Fruit fly (Drosophila melanogaster) whole organism, embryonic: Measurements from ENCODE around the gene foi.

Source experiments
- Bgb ChIP-seq: fragments of 200-800 bp; sonication (Bioruptor generic); IDR thresholded peaks from 2 replicates; pipeline ENCODE4 v1.3.6; 2022; ENCODE audit warnings: missing biosample characterization, missing genetic modification characterization; ENCODE audit not compliant: partially characterized antibody
- CG12299 ChIP-seq: fragments of 200-800 bp; sonication (Bioruptor generic); optimal IDR thresholded peaks from 2 replicates; lab custom pipeline; 2018; ENCODE audit warnings: missing biosample characterization, mild to moderate bottlenecking, missing genetic modification characterization
- CG17568 ChIP-seq: fragments of 200-800 bp; sonication (Bioruptor generic); optimal IDR thresholded peaks from 2 replicates; lab custom pipeline; 2018; ENCODE audit warnings: missing biosample characterization, mild to moderate bottlenecking, missing genetic modification characterization, moderate library complexity
- CG30020 ChIP-seq: fragments of 200-800 bp; optimal IDR thresholded peaks from 2 replicates; lab custom pipeline; 2019; ENCODE audit warnings: missing biosample characterization, mild to moderate bottlenecking, missing genetic modification characterization, moderate library complexity
- Deaf1 ChIP-seq: fragments of 200-800 bp; optimal IDR thresholded peaks from 3 replicates; lab custom pipeline; 2019; ENCODE audit warnings: missing biosample characterization, mild to moderate bottlenecking, missing genetic modification characterization, moderate library complexity
- Ets65A ChIP-seq: fragments of 200-800 bp; sonication (Bioruptor generic); peaks from one replicate; lab custom pipeline; 2016; ENCODE audit warnings: missing biosample characterization, missing genetic modification characterization
- Hsf ChIP-seq: fragments of 200-800 bp; sonication (Bioruptor generic); optimal IDR thresholded peaks from 3 replicates; lab custom pipeline; 2016; ENCODE audit warnings: missing biosample characterization, missing genetic modification characterization
- emc ChIP-seq: fragments of 200-800 bp; sonication (Bioruptor generic); optimal IDR thresholded peaks from 2 replicates; lab custom pipeline; 2016; ENCODE audit warnings: missing biosample characterization, missing genetic modification characterization
- ftz-f1 ChIP-seq: fragments of 200-800 bp; sonication (Bioruptor generic); optimal IDR thresholded peaks from 2 replicates; lab custom pipeline; 2016; ENCODE audit warnings: missing biosample characterization, missing genetic modification characterization
- hkb ChIP-seq, 2 experiments: fragments of 200-800 bp in 1 of 2; fragments of >200 bp in 1 of 2; sonication (Bioruptor generic) in 1 of 2; IDR thresholded peaks in 1 of 2; optimal IDR thresholded peaks in 1 of 2; 2 replicates each; pipeline versions ENCODE4 v1.3.6 to Lab custom; 2017 to 2022; ENCODE audit warnings: missing biosample characterization in 1 of 2, missing genetic modification characterization in 1 of 2
- repo ChIP-seq: fragments of 200-800 bp; sonication (Bioruptor generic); optimal IDR thresholded peaks from 2 replicates; lab custom pipeline; 2016; ENCODE audit warnings: missing biosample characterization, missing genetic modification characterization
- scrt ChIP-seq: fragments of 200-800 bp; sonication (Bioruptor generic); optimal IDR thresholded peaks from 2 replicates; lab custom pipeline; 2018; ENCODE audit warnings: missing biosample characterization, mild to moderate bottlenecking, missing genetic modification characterization, moderate library complexity

DNA sequence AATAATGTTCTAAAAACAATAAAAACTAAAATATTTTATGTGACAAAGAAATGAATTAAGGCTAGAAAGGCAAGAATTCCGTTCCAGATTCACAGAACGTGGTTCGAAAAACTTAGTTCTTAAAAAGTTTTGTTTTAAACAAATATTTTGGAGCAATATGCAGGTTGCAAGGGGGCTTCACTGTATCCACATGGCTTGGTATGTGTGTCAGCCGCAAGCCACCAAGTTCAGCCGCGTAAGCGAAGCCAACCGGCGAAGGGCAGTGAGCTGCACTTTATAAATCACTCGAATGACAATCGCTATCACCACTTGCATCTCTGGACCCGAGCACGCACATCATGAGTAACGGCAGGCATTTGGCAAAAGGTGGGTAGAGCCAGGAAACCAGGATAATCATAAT is 4.8 kb upstream of the foi start, which contains the start of gene se:
- TF ChIP-seq CG12299 (tag; lab: Kevin White, UChicago) (no peak), Bgb (no peak), CG30020 (no peak), repo (GFP tag; lab: Kevin White, UChicago) (no peak), emc (no peak), scrt (no peak), Hsf (GFP tag; lab: Kevin White, UChicago) (no peak), Ets65A (GFP tag; lab: Kevin White, UChicago) (no peak), hkb (optimal IDR thresholded peaks at IDR 0.05; lab: Kevin White, UChicago) (no peak), hkb (GFP tag; IDR thresholded peaks at IDR 0.05; lab: Robert Waterston, UW) (no peak), ftz-f1 (GFP tag; lab: Kevin White, UChicago) (no peak), CG17568 (GFP tag; lab: Kevin White, UChicago) (no peak), Deaf1 (no peak)
